Fruit fly (Drosophila melanogaster): ENCODE data around the gene ey.

DNA sequence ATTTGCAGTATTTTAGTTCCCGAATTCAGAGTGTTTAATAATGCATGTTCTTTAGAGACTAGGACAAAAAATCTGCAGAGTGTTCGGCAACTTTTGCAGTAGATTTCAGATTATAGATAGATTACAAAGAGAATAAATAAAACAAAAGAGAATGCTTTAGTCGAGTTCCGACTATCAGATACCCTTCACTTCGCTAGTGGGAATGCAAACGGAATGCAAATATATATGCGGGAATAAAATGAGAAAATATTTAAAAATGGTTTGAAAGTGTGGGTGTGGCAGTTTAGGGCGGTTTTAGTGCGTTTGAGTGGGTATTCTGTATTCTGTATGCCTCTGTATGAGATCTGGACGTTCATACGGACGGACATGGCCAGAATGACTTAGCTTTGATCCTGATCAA is 9.4 kb downstream of the ey start:
- TF ChIP-seq CG7928 (GFP tag; optimal IDR thresholded peaks at IDR 0.05) (no peak), hbn (GFP tag; IDR thresholded peaks at IDR 0.05; ENCODE audit: partially characterized antibody) (no peak), pb (GFP tag; optimal IDR thresholded peaks at IDR 0.05) (no peak)
